Fruit fly (Drosophila melanogaster): Measurements from ENCODE around the gene nis.

The nis gene

DNA sequence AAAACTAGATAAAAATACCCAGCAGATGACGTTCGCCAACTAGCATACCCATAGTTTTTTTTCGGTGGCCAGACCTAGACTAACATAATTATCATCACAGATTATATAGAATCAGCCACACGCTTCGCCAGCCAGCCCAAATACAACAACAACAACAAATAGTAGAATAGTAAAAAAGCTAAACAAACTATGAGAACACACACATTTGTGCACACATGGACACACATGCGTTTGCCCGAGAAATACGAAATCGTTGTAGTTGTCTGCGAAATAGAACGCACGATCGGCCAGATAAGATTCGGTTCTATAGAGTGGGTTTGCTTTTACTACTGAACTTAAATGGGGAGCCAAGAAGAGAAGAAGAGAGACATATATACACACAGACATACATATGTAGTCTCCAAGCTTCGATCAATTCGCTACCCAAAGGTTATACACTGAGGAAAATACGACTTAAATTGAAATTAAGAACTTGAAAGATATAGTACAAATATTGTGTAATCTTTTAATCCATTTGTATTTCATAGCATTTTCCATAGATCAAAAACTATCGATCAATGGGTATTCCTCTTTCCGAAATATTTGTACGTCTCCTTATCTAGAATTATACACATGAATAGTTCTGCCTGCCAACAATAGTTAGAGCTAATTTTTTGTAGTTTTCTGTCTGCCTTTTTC is 41.0 kb upstream of the nis start (continued):
- peak; percentile 74 for TF ChIP-seq Taf1 (GFP tag; IDR thresholded peaks at IDR 0.05)
- no peak for TF ChIP-seq z (GFP tag; IDR thresholded peaks at IDR 0.05)
- TF ChIP-seq CG5245 (GFP tag; optimal IDR thresholded peaks at IDR 0.05): peak; percentile 2
- TF ChIP-seq ac (GFP tag; optimal IDR thresholded peaks at IDR 0.05): no peak
- no peak for TF ChIP-seq p53 (GFP tag; optimal IDR thresholded peaks at IDR 0.05)
- peak; percentile 83 for TF ChIP-seq Atf6 (GFP tag; IDR thresholded peaks at IDR 0.05)
- TF ChIP-seq CG15269 (tag; optimal IDR thresholded peaks at IDR 0.05): peak; percentile 69
- TF ChIP-seq dmrt99B (tag; optimal IDR thresholded peaks at IDR 0.05): peak; percentile 5
- TF ChIP-seq CG5953 (GFP tag; IDR thresholded peaks at IDR 0.05): no peak
- TF ChIP-seq corto (GFP tag; optimal IDR thresholded peaks at IDR 0.05): no peak
- no peak for TF ChIP-seq oc (tag; optimal IDR thresholded peaks at IDR 0.05)
- peak; percentile 27 for TF ChIP-seq Camta (GFP tag; optimal IDR thresholded peaks at IDR 0.05)
- no peak for TF ChIP-seq H15 (GFP tag; IDR thresholded peaks at IDR 0.05)
- TF ChIP-seq CG7963 (GFP tag; IDR thresholded peaks at IDR 0.05; ENCODE audit: partially characterized antibody): no peak
- TF ChIP-seq lbe (GFP tag; optimal IDR thresholded peaks at IDR 0.05): no peak
- peak; percentile 14 for TF ChIP-seq CG6813 (GFP tag; optimal IDR thresholded peaks at IDR 0.05)
- no peak for TF ChIP-seq tll (GFP tag; optimal IDR thresholded peaks at IDR 0.05)
- no peak for TF ChIP-seq CG33213 (GFP tag; optimal IDR thresholded peaks at IDR 0.05)
- no peak for TF ChIP-seq HmgD (GFP tag; optimal IDR thresholded peaks at IDR 0.05)
- TF ChIP-seq zfh2 (GFP tag; optimal IDR thresholded peaks at IDR 0.05): peak; percentile 56
- no peak for TF ChIP-seq CG30431 (GFP tag; optimal IDR thresholded peaks at IDR 0.05)
- no peak for TF ChIP-seq gce (GFP tag; IDR thresholded peaks at IDR 0.05)
- no peak for TF ChIP-seq Atf3 (GFP tag; optimal IDR thresholded peaks at IDR 0.05)
- TF ChIP-seq Sin3A (optimal IDR thresholded peaks at IDR 0.05): no peak
- no peak for TF ChIP-seq vnd (GFP tag; IDR thresholded peaks at IDR 0.05; ENCODE audit: partially characterized antibody)
- no peak for TF ChIP-seq CG9609 (GFP tag; optimal IDR thresholded peaks at IDR 0.05)
- TF ChIP-seq CG1529 (GFP tag; optimal IDR thresholded peaks at IDR 0.05): no peak
- no peak for TF ChIP-seq mld (GFP tag; IDR thresholded peaks at IDR 0.05; ENCODE audit: partially characterized antibody)
- no peak for TF ChIP-seq CG14710 (tag; optimal IDR thresholded peaks at IDR 0.05)
- no peak for TF ChIP-seq croc (GFP tag; conservative IDR thresholded peaks at IDR 0.05)
- no peak for TF ChIP-seq HLHmδ (GFP tag; optimal IDR thresholded peaks at IDR 0.05)
- TF ChIP-seq CG8924 (tag; optimal IDR thresholded peaks at IDR 0.05): peak; percentile 48
- TF ChIP-seq CG17328 (GFP tag; IDR thresholded peaks at IDR 0.05): 0 out of 2 replicates have a peak, but pooled peaks have one; percentile 17
- TF ChIP-seq sima (GFP tag; optimal IDR thresholded peaks at IDR 0.05): no peak
- no peak for TF ChIP-seq pb (GFP tag; optimal IDR thresholded peaks at IDR 0.05)
- peak; percentile 74 for TF ChIP-seq al (GFP tag; IDR thresholded peaks at IDR 0.05)
- TF ChIP-seq chif (GFP tag; optimal IDR thresholded peaks at IDR 0.05): peak in 1 of 2 experiments; percentile 37
- no peak for TF ChIP-seq prd (optimal IDR thresholded peaks at IDR 0.05)
- peak; percentile 59; the same call in 1 of the 3 replicates for TF ChIP-seq prd (GFP tag; IDR thresholded peaks at IDR 0.05)
- TF ChIP-seq Nf-YC (tag; optimal IDR thresholded peaks at IDR 0.05): no peak
- peak; percentile 78 for TF ChIP-seq cg (GFP tag; optimal IDR thresholded peaks at IDR 0.05)
- TF ChIP-seq CG2712 (tag; optimal IDR thresholded peaks at IDR 0.05): no peak
- no peak for TF ChIP-seq Dfd (GFP tag; optimal IDR thresholded peaks at IDR 0.05)
- no peak for TF ChIP-seq btn (GFP tag; optimal IDR thresholded peaks at IDR 0.05)
- TF ChIP-seq mirr (GFP tag; optimal IDR thresholded peaks at IDR 0.05): peak; percentile 95
- TF ChIP-seq stwl (tag; optimal IDR thresholded peaks at IDR 0.05): no peak
- peak; percentile 50 for TF ChIP-seq CG1792 (GFP tag; optimal IDR thresholded peaks at IDR 0.05)
- TF ChIP-seq lov (optimal IDR thresholded peaks at IDR 0.05): no peak
- no peak for TF ChIP-seq lov (GFP tag; IDR thresholded peaks at IDR 0.05)
- TF ChIP-seq repo (GFP tag; optimal IDR thresholded peaks at IDR 0.05): peak; percentile 21
- no peak for TF ChIP-seq cad (GFP tag; optimal IDR thresholded peaks at IDR 0.05)
